Worm (Caenorhabditis elegans): Measurements from ENCODE around the gene pkg-2.

DNA sequence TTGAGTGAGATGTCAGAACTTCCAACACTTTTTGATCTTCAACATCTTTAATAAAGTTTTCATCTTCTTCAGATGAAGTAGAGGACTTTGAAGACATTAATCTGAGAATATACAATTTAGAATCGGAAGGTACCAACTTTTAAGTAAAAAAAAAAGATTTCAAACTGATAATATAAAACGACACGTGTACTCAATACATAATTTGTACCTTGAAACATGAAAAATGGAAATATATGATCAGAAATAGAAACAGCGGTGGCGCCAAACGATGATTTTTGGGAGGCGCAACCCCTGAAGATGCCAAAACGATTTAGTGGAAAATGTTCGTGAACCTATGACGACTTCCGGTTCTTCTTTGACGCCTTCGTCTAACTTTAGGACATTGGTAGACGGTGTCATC is 48.2 kb upstream of the pkg-2 start, which contains the start of gene oat-1:
- TF ChIP-seq nhr-11 (tag; optimal IDR thresholded peaks at IDR 0.05) = no peak
- no peak for TF ChIP-seq ceh-31 (tag; optimal IDR thresholded peaks at IDR 0.05)
- TF ChIP-seq dmd-4 (tag; optimal IDR thresholded peaks at IDR 0.05; ENCODE audit: borderline replicate concordance) = no peak
- TF ChIP-seq unc-3 (GFP tag; conservative IDR thresholded peaks at IDR 0.05) = no peak
- no peak for TF ChIP-seq unc-3 (tag; optimal IDR thresholded peaks at IDR 0.05)
- TF ChIP-seq fkh-10 (GFP tag; optimal IDR thresholded peaks at IDR 0.05) = no peak
- no peak for TF ChIP-seq F13H6.1 (tag; optimal IDR thresholded peaks at IDR 0.05)
- no peak for TF ChIP-seq mec-3 (tag; optimal IDR thresholded peaks at IDR 0.05; ENCODE audit: borderline replicate concordance)
- no peak for TF ChIP-seq syd-9 (tag; optimal IDR thresholded peaks at IDR 0.05)
- TF ChIP-seq ceh-6 (GFP tag; optimal IDR thresholded peaks at IDR 0.05) = no peak
- no peak for TF ChIP-seq nfya-1 (tag; optimal IDR thresholded peaks at IDR 0.05)
- TF ChIP-seq C38D4.7 (GFP tag; optimal IDR thresholded peaks at IDR 0.05) = no peak

Data from whole organism, late embryonic.